Fruit fly (Drosophila melanogaster) Kc167 (cell line): ENCODE measurements around the gene CG5355.

Experiments
- Myc ChIP-seq: fragments of >200 bp; optimal IDR thresholded peaks from 2 replicates; lab custom pipeline; 2017; ENCODE audit warnings: missing external identifiers
- Sin3A ChIP-seq: fragments of >200 bp; optimal IDR thresholded peaks from 2 replicates; lab custom pipeline; 2018; ENCODE audit warnings: missing external identifiers
- h ChIP-seq: fragments of >200 bp; optimal IDR thresholded peaks from 3 replicates; lab custom pipeline; 2018; ENCODE audit warnings: missing external identifiers
- insv ChIP-seq: fragments of >200 bp; optimal IDR thresholded peaks from 3 replicates; lab custom pipeline; 2018; ENCODE audit warnings: missing external identifiers
- psq ChIP-seq: fragments of >200 bp; optimal IDR thresholded peaks from 2 replicates; lab custom pipeline; 2017; ENCODE audit warnings: missing external identifiers
- ttk ChIP-seq: sonication (Bioruptor generic); optimal IDR thresholded peaks from 2 replicates; lab custom pipeline; 2017; ENCODE audit warnings: missing external identifiers

CG5355 gene

dm6 chr2L:10413251-10414127 lies at the start of gene CG5355, which contains the start of gene Klp31E:
TSS of gene CG5355 (minus strand) at chr2L:10413463.
TSS of gene Klp31E (plus strand) at chr2L:10414017.
- TF ChIP-seq ttk (lab: Kevin White, UChicago) = no peak
- TF ChIP-seq h = no peak
- no peak for TF ChIP-seq Myc
- TF ChIP-seq psq (lab: Kevin White, UChicago) = no peak
- TF ChIP-seq insv = no peak
- TF ChIP-seq Sin3A (lab: Kevin White, UChicago) = no peak

dm6 chr2L:10458979-10459378 lies 45.7 kb upstream of the CG5355 start:
- TF ChIP-seq h (no peak), Myc (no peak), psq (lab: Kevin White, UChicago) (no peak), insv (no peak), ttk (lab: Kevin White, UChicago) (no peak), Sin3A (lab: Kevin White, UChicago) (no peak)

- TF ChIP-seq Sin3A (lab: Kevin White, UChicago) = no peak
- TF ChIP-seq insv = no peak
These were observed 44.1 kb upstream of the CG5355 start, which contains the start of the genes LManI and LManII for dm6 chr2L:10457191-10457899. TSS of gene LManI (minus strand) at chr2L:10457241. TSS of gene LManII (plus strand) at chr2L:10457658.

dm6 chr2L:10455944-10456520 lies 42.8 kb upstream of the CG5355 start:
- TF ChIP-seq insv (no peak), Sin3A (lab: Kevin White, UChicago) (no peak), ttk (lab: Kevin White, UChicago) (no peak), h (no peak), Myc (no peak)

- TF ChIP-seq h = no peak
These were observed 39.0 kb upstream of the CG5355 start, which contains the start of gene ppk10 for dm6 chr2L:10452296-10452695. TSS of gene ppk10 (minus strand) at chr2L:10452396.

- TF ChIP-seq psq (lab: Kevin White, UChicago) = no peak
- TF ChIP-seq h = no peak
- no peak for TF ChIP-seq Myc
- no peak for TF ChIP-seq ttk (lab: Kevin White, UChicago)
- no peak for TF ChIP-seq Sin3A (lab: Kevin White, UChicago)
- no peak for TF ChIP-seq insv
These were observed 29.0 kb upstream of the CG5355 start, which contains the start of gene loh for dm6 chr2L:10442048-10442790. TSS of gene loh (plus strand) at chr2L:10442534.

dm6 chr2L:10439174-10439573 lies 25.9 kb upstream of the CG5355 start, which contains the start of gene Nse4:
TSS of gene Nse4 (plus strand) at chr2L:10439440.
- no peak for TF ChIP-seq Myc
- no peak for TF ChIP-seq h

dm6 chr2L:10437317-10437716 lies 24.1 kb upstream of the CG5355 start, which contains the start of gene STUB1:
TSS of gene STUB1 (plus strand) at chr2L:10437548.
- TF ChIP-seq ttk (lab: Kevin White, UChicago) = no peak
- no peak for TF ChIP-seq Sin3A (lab: Kevin White, UChicago)

- TF ChIP-seq psq (lab: Kevin White, UChicago) (no peak), Myc (no peak), h (no peak), insv (no peak), Sin3A (lab: Kevin White, UChicago) (no peak), ttk (lab: Kevin White, UChicago) (no peak)
These were observed 22.4 kb upstream of the CG5355 start, which contains the start of the genes TBC1D16 and holn1 for dm6 chr2L:10435606-10436160. TSS of gene TBC1D16 (minus strand) at chr2L:10435656. TSS of gene holn1 (plus strand) at chr2L:10435995.

dm6 chr2L:10430802-10431476 lies 17.7 kb upstream of the CG5355 start, which contains the start of the genes Bug22 and TfIIB:
TSS of gene Bug22 (minus strand) at chr2L:10430918.
TSS of gene TfIIB (plus strand) at chr2L:10431338.
- no peak for TF ChIP-seq h
- no peak for TF ChIP-seq Sin3A (lab: Kevin White, UChicago)
- no peak for TF ChIP-seq psq (lab: Kevin White, UChicago)
- no peak for TF ChIP-seq insv
- TF ChIP-seq Myc = no peak

dm6 chr2L:10428528-10428927 lies 15.3 kb upstream of the CG5355 start, which contains the start of gene CG5188:
TSS of gene CG5188 (plus strand) at chr2L:10428829.
- TF ChIP-seq insv = no peak
- no peak for TF ChIP-seq Myc
- TF ChIP-seq ttk (lab: Kevin White, UChicago) = no peak
- no peak for TF ChIP-seq psq (lab: Kevin White, UChicago)
- no peak for TF ChIP-seq h
- no peak for TF ChIP-seq Sin3A (lab: Kevin White, UChicago)
